Fruit fly (Drosophila melanogaster) whole organism, embryonic: ENCODE results near the gene wdn.

Source experiments
- Atf-2 ChIP-seq: fragments of 200-800 bp; sonication (Bioruptor generic); optimal IDR thresholded peaks from 2 replicates; lab custom pipeline; 2016; ENCODE audit warnings: missing biosample characterization, missing genetic modification characterization
- Awh ChIP-seq: fragments of 200-800 bp; sonication (Bioruptor generic); IDR thresholded peaks from 2 replicates; pipeline ENCODE4, ENCODE4 v1.3.6; 2022; ENCODE audit warnings: missing biosample characterization, missing genetic modification characterization
- CG10431 ChIP-seq: fragments of 200-800 bp; sonication (Bioruptor generic); optimal IDR thresholded peaks from 3 replicates; lab custom pipeline; 2018; ENCODE audit warnings: missing biosample characterization, mild to moderate bottlenecking, missing genetic modification characterization
- CG11504 ChIP-seq: fragments of 200-800 bp; sonication (Bioruptor generic); optimal IDR thresholded peaks from 3 replicates; lab custom pipeline; 2019; ENCODE audit warnings: missing biosample characterization, mild to moderate bottlenecking, missing genetic modification characterization, moderate library complexity
- CG1233 ChIP-seq: fragments of 200-800 bp; sonication (Bioruptor generic); optimal IDR thresholded peaks from 4 replicates; lab custom pipeline; 2018; ENCODE audit warnings: missing biosample characterization, mild to moderate bottlenecking, missing genetic modification characterization
- CG12391 ChIP-seq: fragments of 200-800 bp; sonication (Bioruptor generic); optimal IDR thresholded peaks from 3 replicates; lab custom pipeline; 2018; ENCODE audit warnings: missing biosample characterization, mild to moderate bottlenecking, missing genetic modification characterization, moderate library complexity
- CG13123 ChIP-seq: fragments of 200-800 bp; sonication (Bioruptor generic); optimal IDR thresholded peaks from 2 replicates; lab custom pipeline; 2016; ENCODE audit warnings: missing biosample characterization, missing genetic modification characterization
- CG13624 ChIP-seq: fragments of 200-800 bp; sonication (Bioruptor generic); optimal IDR thresholded peaks from 2 replicates; lab custom pipeline; 2016; ENCODE audit warnings: missing biosample characterization, missing genetic modification characterization
- CG16863 ChIP-seq: fragments of 200-800 bp; sonication (Bioruptor generic); optimal IDR thresholded peaks from 3 replicates; lab custom pipeline; 2016; ENCODE audit warnings: missing biosample characterization, missing genetic modification characterization
- CG17912 ChIP-seq: fragments of 200-800 bp; sonication (Bioruptor generic); optimal IDR thresholded peaks from 2 replicates; lab custom pipeline; 2018; ENCODE audit warnings: missing biosample characterization, mild to moderate bottlenecking, missing genetic modification characterization
- CG30020 ChIP-seq: fragments of 200-800 bp; optimal IDR thresholded peaks from 2 replicates; lab custom pipeline; 2019; ENCODE audit warnings: missing biosample characterization, mild to moderate bottlenecking, missing genetic modification characterization, moderate library complexity
- CG32772 ChIP-seq: fragments of 200-800 bp; sonication (Bioruptor generic); IDR thresholded peaks from 2 replicates; pipeline ENCODE4 v1.3.6; 2022; ENCODE audit warnings: missing biosample characterization, missing genetic modification characterization
- CG33557 ChIP-seq: fragments of 200-800 bp; sonication (Bioruptor generic); optimal IDR thresholded peaks from 2 replicates; lab custom pipeline; 2019; ENCODE audit warnings: missing biosample characterization, mild to moderate bottlenecking, missing genetic modification characterization, moderate library complexity
- CG34376 ChIP-seq: fragments of 200-800 bp; sonication (Bioruptor generic); optimal IDR thresholded peaks from 2 replicates; lab custom pipeline; 2018; ENCODE audit warnings: missing biosample characterization, mild to moderate bottlenecking, missing genetic modification characterization
- CG43689 ChIP-seq: fragments of 200-800 bp; sonication (Bioruptor generic); IDR thresholded peaks from 2 replicates; pipeline ENCODE4 v1.3.6; 2022; ENCODE audit warnings: missing biosample characterization, missing genetic modification characterization
- CG5180 ChIP-seq: fragments of 200-800 bp; sonication (Bioruptor generic); optimal IDR thresholded peaks from 3 replicates; lab custom pipeline; 2017; ENCODE audit warnings: missing biosample characterization, missing genetic modification characterization, mild to moderate bottlenecking, moderate library complexity, missing genetic modification reagents
- CG5953 ChIP-seq: fragments of 200-800 bp; sonication (Bioruptor generic); IDR thresholded peaks from 2 replicates; pipeline ENCODE4 v1.3.6; 2022; ENCODE audit warnings: missing biosample characterization, missing genetic modification characterization
- CG6765 ChIP-seq: fragments of 200-800 bp; sonication (Bioruptor generic); optimal IDR thresholded peaks from 3 replicates; lab custom pipeline; 2017; ENCODE audit warnings: missing biosample characterization, mild to moderate bottlenecking, missing genetic modification characterization
- CG6813 ChIP-seq: fragments of 200-800 bp; sonication (Bioruptor generic); optimal IDR thresholded peaks from 2 replicates; lab custom pipeline; 2017; ENCODE audit warnings: missing biosample characterization, missing genetic modification characterization, mild to moderate bottlenecking, moderate library complexity, missing genetic modification reagents
- CG8359 ChIP-seq: fragments of 200-800 bp; sonication (Bioruptor generic); optimal IDR thresholded peaks from 2 replicates; lab custom pipeline; 2017; ENCODE audit warnings: missing biosample characterization, mild to moderate bottlenecking, missing genetic modification characterization, borderline replicate concordance
- CG9817 ChIP-seq: fragments of 200-800 bp; sonication (Bioruptor generic); optimal IDR thresholded peaks from 2 replicates; lab custom pipeline; 2018; ENCODE audit warnings: missing biosample characterization, mild to moderate bottlenecking, missing genetic modification characterization, moderate library complexity
- CTCF ChIP-seq: fragments of 200-800 bp; sonication (Bioruptor generic); optimal IDR thresholded peaks from 2 replicates; lab custom pipeline; 2017; ENCODE audit warnings: missing biosample characterization, mild to moderate bottlenecking, missing genetic modification characterization, moderate library complexity
- D ChIP-seq, 2 experiments: fragments of 200-800 bp in 1 of 2; fragments of >200 bp in 1 of 2; sonication (Bioruptor generic) in 1 of 2; optimal IDR thresholded peaks; 2 replicates in 1 of 2; 3 replicates in 1 of 2; lab custom pipeline; 2017; ENCODE audit warnings: mild to moderate bottlenecking in 1 of 2, missing biosample characterization in 1 of 2, missing genetic modification characterization in 1 of 2, missing genetic modification reagents in 1 of 2
- Dad ChIP-seq: fragments of 200-800 bp; sonication (Bioruptor generic); optimal IDR thresholded peaks from 3 replicates; lab custom pipeline; 2016; ENCODE audit warnings: missing biosample characterization, missing genetic modification characterization
- Dip3 ChIP-seq: fragments of 200-800 bp; sonication (Bioruptor generic); optimal IDR thresholded peaks from 3 replicates; lab custom pipeline; 2016; ENCODE audit warnings: missing biosample characterization, missing genetic modification characterization
- E2f1 ChIP-seq: fragments of 200-800 bp; sonication (Bioruptor generic); IDR thresholded peaks from 2 replicates; pipeline ENCODE4 v1.3.6; 2022; ENCODE audit warnings: missing biosample characterization, missing genetic modification characterization
- Gsc ChIP-seq: fragments of 200-800 bp; sonication (Bioruptor generic); IDR thresholded peaks from 2 replicates; pipeline ENCODE4 v1.3.6; 2022; ENCODE audit warnings: missing biosample characterization, missing genetic modification characterization
- MBD-R2 ChIP-seq: fragments of 200-800 bp; sonication (Bioruptor generic); IDR thresholded peaks from 2 replicates; pipeline ENCODE4 v1.3.6; 2022; ENCODE audit warnings: missing biosample characterization, missing genetic modification characterization
- Meics ChIP-seq: fragments of 200-800 bp; sonication (Bioruptor generic); optimal IDR thresholded peaks from 2 replicates; lab custom pipeline; 2017; ENCODE audit warnings: missing biosample characterization, mild to moderate bottlenecking, missing genetic modification characterization
- Side ChIP-seq: fragments of 200-800 bp; sonication (Bioruptor generic); optimal IDR thresholded peaks from 2 replicates; lab custom pipeline; 2016; ENCODE audit warnings: missing biosample characterization, missing genetic modification characterization
- Trl ChIP-seq, 3 experiments: fragments of >200 bp in 2 of 3; fragments of 200-800 bp in 1 of 3; sonication (Bioruptor generic) in 1 of 3; optimal IDR thresholded peaks; 2 replicates in 1 of 3; 3 replicates in 2 of 3; lab custom pipeline; 2016 to 2017; ENCODE audit warnings: missing biosample characterization in 1 of 3, missing genetic modification characterization in 1 of 3
- bab2 ChIP-seq: fragments of 200-800 bp; sonication (Bioruptor generic); optimal IDR thresholded peaks from 2 replicates; lab custom pipeline; 2016; ENCODE audit warnings: missing biosample characterization, missing genetic modification characterization
- dan ChIP-seq: fragments of 200-800 bp; sonication (Bioruptor generic); IDR thresholded peaks from 2 replicates; pipeline ENCODE4 v1.3.6; 2022; ENCODE audit warnings: missing biosample characterization, missing genetic modification characterization
- fu2 ChIP-seq: fragments of 200-800 bp; sonication (Bioruptor generic); optimal IDR thresholded peaks from 2 replicates; lab custom pipeline; 2016; ENCODE audit warnings: missing biosample characterization, missing genetic modification characterization
- gcm2 ChIP-seq: fragments of 200-800 bp; sonication (Bioruptor generic); optimal IDR thresholded peaks from 2 replicates; lab custom pipeline; 2016; ENCODE audit warnings: missing biosample characterization, missing genetic modification characterization
- gem ChIP-seq: fragments of 200-800 bp; sonication (Bioruptor generic); optimal IDR thresholded peaks from 2 replicates; lab custom pipeline; 2019; ENCODE audit warnings: missing biosample characterization, mild to moderate bottlenecking, missing genetic modification characterization, moderate library complexity
- hbn ChIP-seq: fragments of 200-800 bp; sonication (Bioruptor generic); IDR thresholded peaks from 2 replicates; pipeline ENCODE4 v1.3.6; 2022; ENCODE audit warnings: missing biosample characterization, missing genetic modification characterization; ENCODE audit not compliant: partially characterized antibody
- hkb ChIP-seq, 2 experiments: fragments of 200-800 bp in 1 of 2; fragments of >200 bp in 1 of 2; sonication (Bioruptor generic) in 1 of 2; IDR thresholded peaks in 1 of 2; optimal IDR thresholded peaks in 1 of 2; 2 replicates each; pipeline versions ENCODE4 v1.3.6 to Lab custom; 2017 to 2022; ENCODE audit warnings: missing biosample characterization in 1 of 2, missing genetic modification characterization in 1 of 2
- jing ChIP-seq: fragments of 200-800 bp; sonication (Bioruptor generic); optimal IDR thresholded peaks from 2 replicates; lab custom pipeline; 2018; ENCODE audit warnings: missing biosample characterization, mild to moderate bottlenecking, missing genetic modification characterization
- kay ChIP-seq: fragments of 200-800 bp; sonication (Bioruptor generic); optimal IDR thresholded peaks from 2 replicates; lab custom pipeline; 2016; ENCODE audit warnings: missing biosample characterization, missing genetic modification characterization
- pan ChIP-seq, 4 experiments: fragments of >200 bp in 3 of 4; fragments of 200-800 bp in 1 of 4; sonication (Bioruptor generic) in 1 of 4; optimal IDR thresholded peaks in 3 of 4; IDR thresholded peaks in 1 of 4; 2 replicates each; pipeline versions ENCODE4 v1.3.6 to Lab custom; 2017 to 2022; ENCODE audit warnings: missing biosample characterization in 2 of 4, missing genetic modification characterization in 2 of 4, mixed read lengths in 1 of 4
- pb ChIP-seq: fragments of 200-800 bp; sonication (Bioruptor generic); optimal IDR thresholded peaks from 3 replicates; lab custom pipeline; 2016; ENCODE audit warnings: missing biosample characterization, missing genetic modification characterization
- pita ChIP-seq: fragments of 200-800 bp; sonication (Bioruptor generic); optimal IDR thresholded peaks from 2 replicates; lab custom pipeline; 2017; ENCODE audit warnings: missing biosample characterization, mild to moderate bottlenecking, missing genetic modification characterization
- repo ChIP-seq: fragments of 200-800 bp; sonication (Bioruptor generic); optimal IDR thresholded peaks from 2 replicates; lab custom pipeline; 2016; ENCODE audit warnings: missing biosample characterization, missing genetic modification characterization
- rib ChIP-seq: fragments of 200-800 bp; sonication (Bioruptor generic); IDR thresholded peaks from 2 replicates; pipeline ENCODE4 v1.3.6; 2022; ENCODE audit warnings: missing biosample characterization, missing genetic modification characterization
- scrt ChIP-seq: fragments of 200-800 bp; sonication (Bioruptor generic); optimal IDR thresholded peaks from 2 replicates; lab custom pipeline; 2018; ENCODE audit warnings: missing biosample characterization, mild to moderate bottlenecking, missing genetic modification characterization, moderate library complexity
- shn ChIP-seq: fragments of 200-800 bp; sonication (Bioruptor generic); optimal IDR thresholded peaks from 3 replicates; lab custom pipeline; 2016; ENCODE audit warnings: missing biosample characterization, missing genetic modification characterization
- ssp ChIP-seq: fragments of 200-800 bp; sonication (Bioruptor generic); IDR thresholded peaks from 2 replicates; pipeline ENCODE4 v1.3.6; 2022; ENCODE audit warnings: missing biosample characterization, missing genetic modification characterization

wdn gene

DNA sequence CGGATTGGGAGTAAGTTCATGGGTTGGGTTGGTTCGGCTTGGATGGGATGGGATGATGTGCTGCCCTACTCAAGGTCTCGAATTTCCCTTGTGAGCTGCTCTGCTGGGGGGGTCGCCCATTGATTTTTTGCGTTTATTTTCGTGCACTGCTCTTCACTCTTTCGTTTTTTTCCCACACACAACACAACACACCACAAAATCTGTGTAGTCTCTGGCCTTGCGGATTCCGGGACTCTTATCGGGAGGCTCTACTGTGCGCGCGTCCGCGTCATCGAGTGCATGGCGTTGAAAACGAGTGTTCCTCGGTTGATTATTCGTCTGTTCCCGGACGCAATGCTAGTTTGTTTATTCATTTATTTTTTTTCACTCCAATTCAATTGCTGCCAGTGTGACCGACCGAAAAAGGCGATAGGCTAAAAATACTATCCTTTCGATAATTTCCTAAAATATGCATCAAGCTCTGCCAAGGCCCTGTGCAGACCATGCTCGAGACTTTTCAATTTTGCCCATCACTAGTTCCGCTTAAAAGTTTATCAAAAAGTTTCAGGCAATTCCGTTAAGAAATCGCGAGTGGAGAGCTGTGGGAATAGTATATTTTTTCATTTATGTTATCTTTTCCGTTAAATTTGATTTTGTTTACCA is 20.6 kb upstream of the wdn start, which contains the start of gene WASp (continued):
- TF ChIP-seq CG33557 (GFP tag; lab: Kevin White, UChicago) = peak; percentile 46
- TF ChIP-seq scrt (GFP tag; lab: Kevin White, UChicago) = no peak
- TF ChIP-seq Dip3 (GFP tag; lab: Kevin White, UChicago) = peak; percentile 50
- peak; percentile 78 for TF ChIP-seq Meics (GFP tag; lab: Kevin White, UChicago)
- no peak for TF ChIP-seq Trl (optimal IDR thresholded peaks at IDR 0.05; lab: Kevin White, UChicago)
- TF ChIP-seq Trl (GFP tag; optimal IDR thresholded peaks at IDR 0.05; lab: Kevin White, UChicago) = peak; percentile 87
- TF ChIP-seq CG30020 = peak; percentile 93
- TF ChIP-seq fu2 (GFP tag; lab: Kevin White, UChicago) = peak; percentile 73
- no peak for TF ChIP-seq jing (GFP tag; lab: Kevin White, UChicago)
- 0 out of 2 replicates have a peak, but pooled peaks have one; percentile 22 for TF ChIP-seq CG5953
- peak; percentile 12 for TF ChIP-seq CTCF
- peak; percentile 78 for TF ChIP-seq CG17912
- peak; percentile 63 for TF ChIP-seq CG6813
- 0 out of 2 replicates have a peak, but pooled peaks have one; percentile 24 for TF ChIP-seq rib (GFP tag; lab: Robert Waterston, UW)
- TF ChIP-seq D (optimal IDR thresholded peaks at IDR 0.05; lab: Kevin White, UChicago) = no peak
- TF ChIP-seq D (GFP tag; optimal IDR thresholded peaks at IDR 0.05; lab: Kevin White, UChicago) = peak; percentile 48
- peak; percentile 76 for TF ChIP-seq repo (GFP tag; lab: Kevin White, UChicago)
- TF ChIP-seq CG8359 (GFP tag; lab: Kevin White, UChicago) = peak; percentile 30
- TF ChIP-seq CG1233 (GFP tag; lab: Kevin White, UChicago) = peak; percentile 43
- peak; percentile 40 for TF ChIP-seq CG34376 (GFP tag; lab: Kevin White, UChicago)
- peak; percentile 21 for TF ChIP-seq CG13123 (GFP tag; lab: Kevin White, UChicago)
- no peak for TF ChIP-seq dan (GFP tag; lab: Robert Waterston, UW)
- peak; percentile 93 for TF ChIP-seq ssp
- TF ChIP-seq pan (optimal IDR thresholded peaks at IDR 0.05; lab: Kevin White, UChicago) = no peak
- peak in 1 of 2 experiments; percentile 65 for TF ChIP-seq pan (GFP tag; optimal IDR thresholded peaks at IDR 0.05 in 1 of 2, IDR thresholded peaks at IDR 0.05 in 1 of 2)
- TF ChIP-seq hkb (optimal IDR thresholded peaks at IDR 0.05; lab: Kevin White, UChicago) = peak; percentile 56
- peak; percentile 76 for TF ChIP-seq hkb (GFP tag; IDR thresholded peaks at IDR 0.05; lab: Robert Waterston, UW)
- no peak for TF ChIP-seq pita (GFP tag; lab: Kevin White, UChicago)
- TF ChIP-seq CG12391 (tag; lab: Kevin White, UChicago) = peak; percentile 73
- peak; percentile 84 for TF ChIP-seq CG32772
- TF ChIP-seq CG10431 (GFP tag; lab: Kevin White, UChicago) = no peak
- TF ChIP-seq Gsc (GFP tag; lab: Robert Waterston, UW) = no peak
- no peak for TF ChIP-seq CG11504 (tag; lab: Kevin White, UChicago)
- peak; percentile 75 for TF ChIP-seq CG9817 (tag; lab: Kevin White, UChicago)
- 0 out of 2 replicates have a peak, but pooled peaks have one; percentile 43 for TF ChIP-seq Awh
- peak; percentile 85 for TF ChIP-seq CG13624 (GFP tag; lab: Kevin White, UChicago)
- peak; percentile 68 for TF ChIP-seq Dad (GFP tag; lab: Kevin White, UChicago)
- peak; percentile 54 for TF ChIP-seq pb (GFP tag; lab: Kevin White, UChicago)
- TF ChIP-seq gem (tag; lab: Kevin White, UChicago) = no peak
- TF ChIP-seq hbn = no peak
- TF ChIP-seq MBD-R2 = peak; percentile 77
- peak; percentile 78 for TF ChIP-seq shn (GFP tag; lab: Kevin White, UChicago)
- TF ChIP-seq kay (GFP tag; lab: Kevin White, UChicago) = no peak
- peak; percentile 68 for TF ChIP-seq bab2 (GFP tag; lab: Kevin White, UChicago)
- TF ChIP-seq CG16863 (GFP tag; lab: Kevin White, UChicago) = peak; percentile 73
- no peak; the same call in 1 of the 2 replicates for TF ChIP-seq CG43689
- TF ChIP-seq E2f1 = peak; percentile 66
- TF ChIP-seq CG6765 (GFP tag; lab: Kevin White, UChicago) = peak; percentile 37
- TF ChIP-seq Side (GFP tag; lab: Kevin White, UChicago) = peak; percentile 82
- peak; percentile 38 for TF ChIP-seq gcm2 (GFP tag; lab: Kevin White, UChicago)
- TF ChIP-seq CG5180 (GFP tag; lab: Kevin White, UChicago) = no peak
- TF ChIP-seq Atf-2 (GFP tag; lab: Kevin White, UChicago) = peak; percentile 39
